Fruit fly (Drosophila melanogaster) whole organism, embryonic: ENCODE data around the gene CG3337.

ENCODE experiments used
- Atf6 ChIP-seq: fragments of 200-800 bp; sonication (Bioruptor generic); IDR thresholded peaks from 2 replicates; pipeline ENCODE4 v1.3.6; 2022; ENCODE audit warnings: missing biosample characterization, missing genetic modification characterization
- Awh ChIP-seq: fragments of 200-800 bp; sonication (Bioruptor generic); IDR thresholded peaks from 2 replicates; pipeline ENCODE4, ENCODE4 v1.3.6; 2022; ENCODE audit warnings: missing biosample characterization, missing genetic modification characterization
- CG11696 ChIP-seq: fragments of 200-800 bp; sonication (Bioruptor generic); IDR thresholded peaks from 2 replicates; pipeline ENCODE4 v1.3.6; 2022; ENCODE audit warnings: missing biosample characterization, missing genetic modification characterization
- CG1233 ChIP-seq: fragments of 200-800 bp; sonication (Bioruptor generic); optimal IDR thresholded peaks from 4 replicates; lab custom pipeline; 2018; ENCODE audit warnings: missing biosample characterization, mild to moderate bottlenecking, missing genetic modification characterization
- CG12391 ChIP-seq: fragments of 200-800 bp; sonication (Bioruptor generic); optimal IDR thresholded peaks from 3 replicates; lab custom pipeline; 2018; ENCODE audit warnings: missing biosample characterization, mild to moderate bottlenecking, missing genetic modification characterization, moderate library complexity
- CG13424 ChIP-seq: fragments of 200-800 bp; sonication (Bioruptor generic); optimal IDR thresholded peaks from 2 replicates; lab custom pipeline; 2019; ENCODE audit warnings: missing biosample characterization, mild to moderate bottlenecking, missing genetic modification characterization, moderate library complexity
- CG1529 ChIP-seq: fragments of 200-800 bp; sonication (Bioruptor generic); optimal IDR thresholded peaks from 3 replicates; lab custom pipeline; 2018; ENCODE audit warnings: missing biosample characterization, missing genetic modification characterization
- CG17361 ChIP-seq: fragments of 200-800 bp; sonication (Bioruptor generic); IDR thresholded peaks from 3 replicates; pipeline ENCODE4 v1.3.6; 2022; ENCODE audit warnings: missing biosample characterization, missing genetic modification characterization
- CG17568 ChIP-seq: fragments of 200-800 bp; sonication (Bioruptor generic); optimal IDR thresholded peaks from 2 replicates; lab custom pipeline; 2018; ENCODE audit warnings: missing biosample characterization, mild to moderate bottlenecking, missing genetic modification characterization, moderate library complexity
- CG1832 ChIP-seq: fragments of 200-800 bp; sonication (Bioruptor generic); optimal IDR thresholded peaks from 2 replicates; lab custom pipeline; 2017; ENCODE audit warnings: missing biosample characterization, mild to moderate bottlenecking, missing genetic modification characterization, inconsistent platforms
- CG2712 ChIP-seq: fragments of 200-800 bp; optimal IDR thresholded peaks from 3 replicates; lab custom pipeline; 2019; ENCODE audit warnings: missing biosample characterization, mild to moderate bottlenecking, missing genetic modification characterization, moderate library complexity
- CG3163 ChIP-seq: fragments of 200-800 bp; sonication (Bioruptor generic); optimal IDR thresholded peaks from 3 replicates; lab custom pipeline; 2016; ENCODE audit warnings: missing biosample characterization, missing genetic modification characterization
- CG42726 ChIP-seq: fragments of 200-800 bp; sonication (Bioruptor generic); IDR thresholded peaks from 2 replicates; pipeline ENCODE4 v1.3.6; 2022; ENCODE audit warnings: missing biosample characterization, missing genetic modification characterization; ENCODE audit not compliant: partially characterized antibody
- CG4360 ChIP-seq: fragments of 200-800 bp; sonication (Bioruptor generic); IDR thresholded peaks from 2 replicates; pipeline ENCODE4 v1.3.6; 2022; ENCODE audit warnings: missing biosample characterization, missing genetic modification characterization
- CG4707 ChIP-seq: fragments of 200-800 bp; sonication (Bioruptor generic); optimal IDR thresholded peaks from 2 replicates; lab custom pipeline; 2018; ENCODE audit warnings: missing biosample characterization, mild to moderate bottlenecking, missing genetic modification characterization, moderate library complexity
- CG5953 ChIP-seq: fragments of 200-800 bp; sonication (Bioruptor generic); IDR thresholded peaks from 2 replicates; pipeline ENCODE4 v1.3.6; 2022; ENCODE audit warnings: missing biosample characterization, missing genetic modification characterization
- CG8281 ChIP-seq: fragments of 200-800 bp; sonication (Bioruptor generic); optimal IDR thresholded peaks from 2 replicates; lab custom pipeline; 2018; ENCODE audit warnings: missing biosample characterization, mild to moderate bottlenecking, missing genetic modification characterization, moderate library complexity
- CTCF ChIP-seq: fragments of 200-800 bp; sonication (Bioruptor generic); optimal IDR thresholded peaks from 2 replicates; lab custom pipeline; 2017; ENCODE audit warnings: missing biosample characterization, mild to moderate bottlenecking, missing genetic modification characterization, moderate library complexity
- D19A ChIP-seq: fragments of 200-800 bp; optimal IDR thresholded peaks from 3 replicates; lab custom pipeline; 2019; ENCODE audit warnings: missing biosample characterization, mild to moderate bottlenecking, missing genetic modification characterization, moderate library complexity
- D19B ChIP-seq: fragments of 200-800 bp; sonication (Bioruptor generic); optimal IDR thresholded peaks from 2 replicates; lab custom pipeline; 2017; ENCODE audit warnings: missing biosample characterization, mild to moderate bottlenecking, missing genetic modification characterization
- Dip3 ChIP-seq: fragments of 200-800 bp; sonication (Bioruptor generic); optimal IDR thresholded peaks from 3 replicates; lab custom pipeline; 2016; ENCODE audit warnings: missing biosample characterization, missing genetic modification characterization
- Ets97D ChIP-seq: fragments of 200-800 bp; sonication (Bioruptor generic); optimal IDR thresholded peaks from 3 replicates; lab custom pipeline; 2016; ENCODE audit warnings: missing biosample characterization, missing genetic modification characterization
- Gsc ChIP-seq: fragments of 200-800 bp; sonication (Bioruptor generic); IDR thresholded peaks from 2 replicates; pipeline ENCODE4 v1.3.6; 2022; ENCODE audit warnings: missing biosample characterization, missing genetic modification characterization
- HmgD ChIP-seq: fragments of 200-800 bp; sonication (Bioruptor generic); optimal IDR thresholded peaks from 3 replicates; lab custom pipeline; 2016; ENCODE audit warnings: missing biosample characterization, missing genetic modification characterization
- Lim3 ChIP-seq: fragments of 200-800 bp; sonication (Bioruptor generic); IDR thresholded peaks from 2 replicates; pipeline ENCODE4 v1.3.6; 2022; ENCODE audit warnings: missing biosample characterization, missing genetic modification characterization
- Nf-YB ChIP-seq: fragments of 200-800 bp; sonication (Bioruptor generic); optimal IDR thresholded peaks from 3 replicates; lab custom pipeline; 2019; ENCODE audit warnings: missing biosample characterization, mild to moderate bottlenecking, missing genetic modification characterization, moderate library complexity
- NfI ChIP-seq: fragments of 200-800 bp; sonication (Bioruptor generic); optimal IDR thresholded peaks from 3 replicates; lab custom pipeline; 2018; ENCODE audit warnings: missing biosample characterization, mild to moderate bottlenecking, missing genetic modification characterization, moderate library complexity
- Sry-δ ChIP-seq: fragments of 200-800 bp; sonication (Bioruptor generic); optimal IDR thresholded peaks from 2 replicates; lab custom pipeline; 2016; ENCODE audit warnings: missing biosample characterization, missing genetic modification characterization
- Trl ChIP-seq, 3 experiments: fragments of >200 bp in 2 of 3; fragments of 200-800 bp in 1 of 3; sonication (Bioruptor generic) in 1 of 3; optimal IDR thresholded peaks; 2 replicates in 1 of 3; 3 replicates in 2 of 3; lab custom pipeline; 2016 to 2017; ENCODE audit warnings: missing biosample characterization in 1 of 3, missing genetic modification characterization in 1 of 3
- Vsx1 ChIP-seq: fragments of 200-800 bp; sonication (Bioruptor generic); optimal IDR thresholded peaks from 2 replicates; lab custom pipeline; 2017; ENCODE audit warnings: missing biosample characterization, mild to moderate bottlenecking, missing genetic modification characterization, missing genetic modification reagents
- ac ChIP-seq: fragments of 200-800 bp; sonication (Bioruptor generic); optimal IDR thresholded peaks from 3 replicates; lab custom pipeline; 2017; ENCODE audit warnings: missing biosample characterization, mild to moderate bottlenecking, missing genetic modification characterization
- ara ChIP-seq: fragments of 200-800 bp; sonication (Bioruptor generic); IDR thresholded peaks from 2 replicates; pipeline ENCODE4 v1.3.6; 2022; ENCODE audit warnings: missing biosample characterization, missing genetic modification characterization
- br ChIP-seq: fragments of >200 bp; optimal IDR thresholded peaks from 2 replicates; lab custom pipeline; 2017
- chn ChIP-seq: fragments of 200-800 bp; sonication (Bioruptor generic); optimal IDR thresholded peaks from 2 replicates; lab custom pipeline; 2016; ENCODE audit warnings: missing biosample characterization, missing genetic modification characterization
- ems ChIP-seq: fragments of 200-800 bp; sonication (Bioruptor generic); optimal IDR thresholded peaks from 3 replicates; lab custom pipeline; 2016; ENCODE audit warnings: missing biosample characterization, missing genetic modification characterization
- fd102C ChIP-seq: fragments of 200-800 bp; sonication (Bioruptor generic); optimal IDR thresholded peaks from 2 replicates; lab custom pipeline; 2018; ENCODE audit warnings: missing biosample characterization, mild to moderate bottlenecking, missing genetic modification characterization, moderate library complexity
- gcm ChIP-seq: fragments of 200-800 bp; sonication (Bioruptor generic); optimal IDR thresholded peaks from 2 replicates; lab custom pipeline; 2019; ENCODE audit warnings: missing biosample characterization, mild to moderate bottlenecking, missing genetic modification characterization, moderate library complexity
- gsb ChIP-seq: fragments of 200-800 bp; sonication (Bioruptor generic); IDR thresholded peaks from 2 replicates; pipeline ENCODE4 v1.3.6; 2022; ENCODE audit warnings: missing biosample characterization, missing genetic modification characterization
- gsb-n ChIP-seq: fragments of 200-800 bp; sonication (Bioruptor generic); optimal IDR thresholded peaks from 3 replicates; lab custom pipeline; 2018; ENCODE audit warnings: missing biosample characterization, mild to moderate bottlenecking, missing genetic modification characterization
- kay ChIP-seq: fragments of 200-800 bp; sonication (Bioruptor generic); optimal IDR thresholded peaks from 2 replicates; lab custom pipeline; 2016; ENCODE audit warnings: missing biosample characterization, missing genetic modification characterization
- onecut ChIP-seq: fragments of 200-800 bp; sonication (Bioruptor generic); IDR thresholded peaks from 2 replicates; pipeline ENCODE4 v1.3.6; 2022; ENCODE audit warnings: missing biosample characterization, missing genetic modification characterization
- pfk ChIP-seq: fragments of 200-800 bp; sonication (Bioruptor generic); optimal IDR thresholded peaks from 2 replicates; lab custom pipeline; 2018; ENCODE audit warnings: missing biosample characterization, mild to moderate bottlenecking, missing genetic modification characterization, moderate library complexity
- prd ChIP-seq, 3 experiments: fragments of >200 bp in 2 of 3; fragments of 200-800 bp in 1 of 3; sonication (Bioruptor generic) in 1 of 3; optimal IDR thresholded peaks in 2 of 3; IDR thresholded peaks in 1 of 3; 2 replicates in 2 of 3; 3 replicates in 1 of 3; pipeline versions ENCODE4 v1.3.6 to Lab custom; 2017 to 2022; ENCODE audit warnings: missing biosample characterization in 1 of 3, missing genetic modification characterization in 1 of 3
- row ChIP-seq: fragments of 200-800 bp; sonication (Bioruptor generic); IDR thresholded peaks from 3 replicates; pipeline ENCODE4 v1.3.6; 2022; ENCODE audit warnings: missing biosample characterization, missing genetic modification characterization
- stc ChIP-seq: fragments of 200-800 bp; sonication (Bioruptor generic); IDR thresholded peaks from 2 replicates; pipeline ENCODE4 v1.3.6; 2022; ENCODE audit warnings: missing biosample characterization, missing genetic modification characterization
- wek ChIP-seq: fragments of 200-800 bp; sonication (Bioruptor generic); optimal IDR thresholded peaks from 3 replicates; lab custom pipeline; 2018; ENCODE audit warnings: missing biosample characterization, mild to moderate bottlenecking, missing genetic modification characterization, moderate library complexity
- zfh1 ChIP-seq: fragments of 200-800 bp; sonication (Bioruptor generic); IDR thresholded peaks from 3 replicates; pipeline ENCODE4 v1.3.6; 2022; ENCODE audit warnings: missing biosample characterization, missing genetic modification characterization

Gene CG3337

DNA sequence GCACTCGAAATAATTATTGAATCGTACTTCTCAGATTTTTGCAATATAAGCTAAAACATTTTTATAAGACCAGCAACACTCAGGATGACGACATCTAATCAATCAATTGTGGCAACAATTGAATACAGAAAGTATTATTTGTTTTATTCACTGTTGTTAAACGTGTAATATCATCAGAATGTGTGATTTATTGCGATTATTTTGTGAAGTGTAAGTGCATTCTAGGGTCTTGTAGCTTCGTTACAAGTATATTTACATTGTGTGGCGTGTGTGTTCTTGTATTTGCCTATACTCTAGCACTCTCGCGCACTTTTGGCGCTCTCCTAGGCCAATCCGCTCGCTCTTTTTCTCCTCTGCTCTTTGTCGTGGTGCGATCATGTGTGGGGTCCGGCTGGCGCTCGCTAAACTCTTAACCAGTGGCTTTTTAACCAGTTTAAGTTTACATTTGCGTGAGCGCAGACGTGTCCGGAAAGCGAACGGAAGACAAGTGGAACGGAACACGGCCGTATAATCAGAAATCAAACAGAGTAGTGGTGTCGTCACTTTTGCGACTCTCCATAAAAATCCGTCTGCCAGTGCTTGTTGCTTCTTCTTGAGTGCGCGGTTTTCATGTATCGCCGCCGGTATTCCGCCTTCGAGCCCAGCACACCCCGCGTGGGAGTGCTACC, 18.8 kb downstream of the CG3337 start (continued):
- no peak for TF ChIP-seq prd (optimal IDR thresholded peaks at IDR 0.05; lab: Kevin White, UChicago)
- TF ChIP-seq prd (GFP tag; IDR thresholded peaks at IDR 0.05; lab: Robert Waterston, UW), result peak; percentile 81
- peak; percentile 70 for TF ChIP-seq CG8281 (tag; lab: Kevin White, UChicago)
- peak; percentile 57 for TF ChIP-seq Ets97D (GFP tag; lab: Kevin White, UChicago)
- no peak for TF ChIP-seq HmgD
- TF ChIP-seq Sry-δ, result peak; percentile 37
- peak; percentile 90 for TF ChIP-seq CG12391 (tag; lab: Kevin White, UChicago)
- peak; percentile 86 for TF ChIP-seq row (GFP tag; lab: Robert Waterston, UW)
- TF ChIP-seq fd102C (GFP tag; lab: Kevin White, UChicago), result no peak
- peak; percentile 75 for TF ChIP-seq ems
- TF ChIP-seq kay (GFP tag; lab: Kevin White, UChicago), result peak; percentile 76
- TF ChIP-seq NfI, result peak; percentile 86
- 0 out of 2 replicates have a peak, but pooled peaks have one; percentile 27 for TF ChIP-seq Lim3 (GFP tag; lab: Robert Waterston, UW)
- TF ChIP-seq wek (GFP tag; lab: Kevin White, UChicago), result peak; percentile 70
- peak; percentile 95 for TF ChIP-seq CG17361 (GFP tag; lab: Robert Waterston, UW)
- TF ChIP-seq Atf6 (GFP tag; lab: Robert Waterston, UW), result peak; percentile 51; the same call in 1 of the 2 replicates
- TF ChIP-seq CG17568 (GFP tag; lab: Kevin White, UChicago), result peak; percentile 71
- TF ChIP-seq Gsc, result 0 out of 2 replicates have a peak, but pooled peaks have one; percentile 35
- no peak for TF ChIP-seq CG1832 (GFP tag; lab: Kevin White, UChicago)
- TF ChIP-seq D19B (GFP tag; lab: Kevin White, UChicago), result peak; percentile 82
- TF ChIP-seq Awh (GFP tag; lab: Robert Waterston, UW), result peak; percentile 68
- no peak for TF ChIP-seq br
- TF ChIP-seq CG4707, result peak; percentile 72
- peak; percentile 91 for TF ChIP-seq CG3163

DNA sequence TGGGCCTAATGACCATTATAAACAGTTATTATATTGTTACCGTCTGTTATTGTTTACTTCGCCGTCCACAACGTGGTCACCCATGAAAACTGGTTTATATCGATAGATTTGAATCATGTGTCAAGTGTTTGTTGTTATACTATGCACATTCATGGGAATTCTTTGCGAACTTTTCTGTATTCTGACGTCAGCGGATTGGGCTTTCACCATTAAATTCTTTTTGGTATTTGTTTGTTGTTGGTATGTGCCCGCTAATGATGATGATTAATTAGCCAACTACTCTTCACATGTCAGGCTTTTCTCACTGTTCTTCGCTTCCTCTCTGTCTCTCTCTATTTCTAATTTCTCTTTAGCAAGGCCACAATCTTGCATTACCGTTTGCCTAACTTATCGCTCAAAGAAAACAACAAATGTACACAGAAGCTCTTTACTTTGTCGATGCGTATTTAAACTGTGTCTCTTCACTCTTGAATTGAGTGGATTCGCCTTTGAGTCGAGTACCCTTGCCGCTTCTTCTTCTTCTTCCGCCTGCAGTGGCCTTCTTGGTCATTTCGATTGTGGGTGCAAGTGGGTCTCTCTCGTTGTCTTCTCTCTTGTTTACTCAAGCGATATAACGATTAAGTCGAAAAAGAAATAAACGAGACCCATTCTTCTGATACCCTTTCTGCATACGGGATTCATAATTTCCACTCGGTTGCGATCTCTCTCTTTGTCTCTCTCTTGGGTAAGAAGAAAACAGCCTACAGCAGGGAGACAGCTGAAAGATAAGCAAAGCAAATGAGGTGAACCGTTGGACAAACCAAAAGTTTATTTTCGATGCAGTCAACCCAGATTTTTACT, 19.5 kb downstream of the CG3337 start:
- TF ChIP-seq onecut (peak; percentile 52), CTCF (GFP tag; lab: Kevin White, UChicago) (no peak), Dip3 (GFP tag; lab: Kevin White, UChicago) (no peak), CG5953 (GFP tag; lab: Robert Waterston, UW) (peak; percentile 48; the same call in 1 of the 2 replicates), ac (GFP tag; lab: Kevin White, UChicago) (peak; percentile 50), gsb-n (tag; lab: Kevin White, UChicago) (peak; percentile 65), CG11696 (GFP tag; lab: Robert Waterston, UW) (peak; percentile 27; the same call in 1 of the 2 replicates), CG4360 (GFP tag; lab: Robert Waterston, UW) (peak; percentile 64; the same call in 1 of the 2 replicates), stc (GFP tag; lab: Robert Waterston, UW) (peak; percentile 50; the same call in 1 of the 2 replicates), CG42726 (no peak), pfk (GFP tag; lab: Kevin White, UChicago) (peak; percentile 86), chn (no peak), zfh1 (0 out of 3 replicates have a peak, but pooled peaks have one; percentile 13), CG1529 (peak; percentile 42), Trl (optimal IDR thresholded peaks at IDR 0.05; lab: Kevin White, UChicago) (peak; percentile 36 to 82), Trl (GFP tag; optimal IDR thresholded peaks at IDR 0.05; lab: Kevin White, UChicago) (no peak), D19A (peak; percentile 97), CG4707 (peak; percentile 92), Vsx1 (GFP tag; lab: Kevin White, UChicago) (peak; percentile 69), Nf-YB (GFP tag; lab: Kevin White, UChicago) (peak; percentile 27), CG1233 (peak; percentile 63), CG13424 (peak; percentile 65), CG2712 (tag; lab: Kevin White, UChicago) (peak; percentile 64), gcm (peak; percentile 88), wek (GFP tag; lab: Kevin White, UChicago) (peak; percentile 97), gsb (GFP tag; lab: Robert Waterston, UW) (0 out of 2 replicates have a peak, but pooled peaks have one; percentile 24), ara (GFP tag; lab: Robert Waterston, UW) (peak; percentile 76)
